Worm (Caenorhabditis elegans) whole organism, L4 larva: ENCODE measurements around the gene F19B10.6.

Source experiments
- Y105C5A.15 ChIP-seq: fragments of 200-800 bp; sonication (Bioruptor generic); IDR thresholded peaks from 2 replicates; pipeline ENCODE4 v1.3.6; 2022; ENCODE audit warnings: missing genetic modification characterization, missing compliant biosample characterization
- egl-43 ChIP-seq: fragments of 200-800 bp; sonication (Bioruptor generic); IDR thresholded peaks from 2 replicates; pipeline ENCODE4 v1.3.6; 2022; ENCODE audit warnings: missing genetic modification reagents, missing genetic modification characterization, missing compliant biosample characterization
- nhr-11 ChIP-seq: fragments of 150-350 bp; optimal IDR thresholded peaks from 2 replicates; lab custom pipeline; 2014; ENCODE audit warnings: missing biosample characterization, missing genetic modification characterization
- nhr-28 ChIP-seq: fragments of 150-350 bp; optimal IDR thresholded peaks from 2 replicates; lab custom pipeline; 2014; ENCODE audit warnings: missing biosample characterization, missing genetic modification characterization
- nhr-6 ChIP-seq: fragments of 150-350 bp; optimal IDR thresholded peaks from 2 replicates; lab custom pipeline; 2014; ENCODE audit warnings: missing biosample characterization, missing genetic modification characterization
- nhr-77 ChIP-seq: fragments of 150-350 bp; optimal IDR thresholded peaks from 2 replicates; lab custom pipeline; 2014; ENCODE audit warnings: missing biosample characterization, missing genetic modification characterization
- snpc-4 ChIP-seq: fragments of 150-350 bp; optimal IDR thresholded peaks from 2 replicates; lab custom pipeline; 2014; ENCODE audit warnings: missing biosample characterization, missing genetic modification characterization
- zfp-3 ChIP-seq: fragments of 200-800 bp; sonication (Bioruptor generic); conservative IDR thresholded peaks from 2 replicates; pipeline ENCODE4 v1.3.6; 2022; ENCODE audit warnings: missing genetic modification reagents, missing genetic modification characterization, missing compliant biosample characterization
- ztf-11 ChIP-seq: fragments of 150-350 bp; optimal IDR thresholded peaks from 2 replicates; lab custom pipeline; 2014; ENCODE audit warnings: missing biosample characterization, missing genetic modification characterization

- TF ChIP-seq egl-43 (GFP tag; lab: Robert Waterston, UW) (no peak), nhr-6 (tag; lab: Kevin White, UChicago) (no peak), Y105C5A.15 (no peak), nhr-77 (no peak), zfp-3 (GFP tag; lab: Robert Waterston, UW) (no peak), nhr-28 (tag; lab: Kevin White, UChicago) (no peak), nhr-11 (tag; lab: Kevin White, UChicago) (no peak), ztf-11 (tag; lab: Kevin White, UChicago) (no peak), snpc-4 (tag; lab: Kevin White, UChicago) (no peak)
These were observed 16.6 kb downstream of the F19B10.6 start, which contains the start of gene fbxb-33 for ce11 chrII:3647111-3647510.
